Worm (Caenorhabditis elegans): ENCODE results near the gene nhr-55.

nhr-55 gene

DNA sequence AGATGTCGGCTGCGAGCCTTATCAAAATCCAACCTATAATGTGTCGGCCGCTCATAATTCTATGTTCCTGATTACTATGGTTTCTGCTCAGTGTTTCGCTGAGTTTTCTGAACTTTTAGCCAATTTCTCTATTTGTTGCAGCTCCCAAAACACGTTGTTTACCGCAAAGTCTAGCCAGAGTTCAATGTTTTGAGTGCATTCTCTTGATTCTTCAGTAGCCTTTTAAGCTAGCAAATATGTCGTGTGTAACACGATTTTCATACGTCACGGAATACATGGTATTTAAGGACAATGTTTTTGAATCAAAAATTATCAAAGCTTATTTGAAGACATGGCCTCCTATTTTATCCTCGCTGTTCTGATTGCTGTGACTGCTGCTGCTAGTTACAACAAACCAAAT lies 27.2 kb downstream of the nhr-55 start, which contains the start of gene srlf-19:
Gene srlf-19 (plus strand): TSS at position 301 of the 400 bp plus-strand sequence.
- TF ChIP-seq unc-30 (tag; optimal IDR thresholded peaks at IDR 0.05): no peak
- no peak for TF ChIP-seq rnt-1 (tag; optimal IDR thresholded peaks at IDR 0.05)
- TF ChIP-seq fkh-10 (GFP tag; optimal IDR thresholded peaks at IDR 0.05): no peak
- no peak for TF ChIP-seq dsc-1 (tag; optimal IDR thresholded peaks at IDR 0.05)
- TF ChIP-seq ets-5 (GFP tag; IDR thresholded peaks at IDR 0.05): no peak
- no peak for TF ChIP-seq unc-98 (GFP tag; IDR thresholded peaks at IDR 0.05)

DNA sequence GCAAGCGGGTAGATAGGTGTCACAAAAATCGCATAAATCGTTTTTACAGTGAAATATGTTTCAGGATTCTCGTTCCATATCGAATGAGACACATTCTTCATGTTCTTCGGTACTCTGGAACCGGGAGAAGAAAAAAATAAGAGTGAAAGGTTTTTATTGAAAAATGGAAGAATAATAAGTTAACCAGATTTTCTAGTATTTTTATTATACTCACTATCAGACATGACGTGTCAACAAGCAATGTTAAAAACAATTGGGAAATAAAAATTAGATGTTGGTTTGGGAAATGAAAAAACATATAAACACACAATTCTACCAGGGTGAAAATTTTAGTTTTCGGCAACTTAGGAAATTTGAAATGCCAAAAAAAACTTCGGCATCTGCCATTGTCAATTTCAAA lies 34.5 kb downstream of the nhr-55 start, which contains the start of gene srh-37:
Gene srh-37 (minus strand): TSS at position 101 of the 400 bp plus-strand sequence.
- no peak for TF ChIP-seq unc-98 (GFP tag; IDR thresholded peaks at IDR 0.05)
- no peak for TF ChIP-seq alr-1 (tag; optimal IDR thresholded peaks at IDR 0.05; ENCODE audit: borderline replicate concordance)
- TF ChIP-seq egl-13 (tag; optimal IDR thresholded peaks at IDR 0.05): no peak
- TF ChIP-seq hlh-4 (tag; optimal IDR thresholded peaks at IDR 0.05): no peak

DNA sequence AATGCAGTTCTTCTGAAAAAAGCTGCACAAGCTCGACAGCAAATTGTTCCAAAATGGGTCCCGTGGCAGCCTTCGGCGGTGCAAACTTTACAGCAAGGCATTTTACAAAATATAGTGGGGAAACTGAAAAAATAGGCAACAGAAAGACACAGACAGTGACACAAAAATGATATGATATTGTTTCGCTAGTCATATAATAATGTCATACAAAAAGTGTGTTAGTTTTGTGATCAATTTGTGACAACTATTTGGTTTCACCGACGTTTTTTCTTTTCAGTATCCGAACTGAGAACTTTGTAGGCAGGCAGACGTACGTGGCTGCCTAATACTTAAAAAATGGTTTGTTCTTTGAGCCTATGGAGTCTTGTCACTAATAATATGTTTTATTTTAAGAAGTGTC lies 41.5 kb downstream of the nhr-55 start, which contains the start of gene nhr-210:
Gene nhr-210 (minus strand): TSS at position 101 of the 400 bp plus-strand sequence.
- TF ChIP-seq unc-86 (tag; optimal IDR thresholded peaks at IDR 0.05) (no peak), C16A3.4 (tag; optimal IDR thresholded peaks at IDR 0.05) (no peak), C04F5.9 (tag; optimal IDR thresholded peaks at IDR 0.05) (no peak), nhr-85 (tag) (peak; percentile 25), nhr-90 (tag; optimal IDR thresholded peaks at IDR 0.05; ENCODE audit: poor library complexity) (no peak), sptf-1 (tag; optimal IDR thresholded peaks at IDR 0.05) (no peak), efl-1 (optimal IDR thresholded peaks at IDR 0.05) (no peak), efl-1 (GFP tag; optimal IDR thresholded peaks at IDR 0.05 in 1 of 2) (peak in 1 of 2 experiments; percentile 36), ama-1 (optimal IDR thresholded peaks at IDR 0.05) (no peak), dsc-1 (tag; optimal IDR thresholded peaks at IDR 0.05) (no peak), grh-1 (GFP tag; IDR thresholded peaks at IDR 0.05) (no peak), skn-1 (tag; optimal IDR thresholded peaks at IDR 0.05) (no peak), ceh-63 (GFP tag; optimal IDR thresholded peaks at IDR 0.05) (no peak)

DNA sequence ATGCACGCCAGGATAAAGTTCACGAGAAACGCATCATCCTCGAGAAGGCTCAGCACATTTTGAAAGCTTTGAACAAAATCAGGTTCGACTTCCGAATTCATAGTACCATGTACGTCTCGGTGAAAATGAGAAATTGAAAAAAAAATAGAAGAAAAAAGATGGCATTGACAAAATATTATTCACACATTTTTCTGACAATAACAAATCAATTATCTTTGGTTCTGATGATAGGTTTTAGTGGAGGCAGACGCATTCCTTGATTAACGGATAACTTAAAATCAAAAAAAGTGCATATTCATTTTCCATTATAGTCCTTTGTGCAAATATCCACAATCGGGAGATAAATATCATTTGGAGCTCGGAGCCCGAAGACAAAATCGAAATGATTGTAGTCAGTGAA lies 43.6 kb downstream of the nhr-55 start, which contains the start of gene srw-107:
Gene srw-107 (minus strand): TSS at position 101 of the 400 bp plus-strand sequence.
- TF ChIP-seq lir-3 (tag; optimal IDR thresholded peaks at IDR 0.05; ENCODE audit: poor library complexity): no peak
- no peak for TF ChIP-seq mef-2 (tag; optimal IDR thresholded peaks at IDR 0.05)
- TF ChIP-seq mdl-1 (tag; optimal IDR thresholded peaks at IDR 0.05): no peak
- TF ChIP-seq unc-130 (tag; optimal IDR thresholded peaks at IDR 0.05): no peak
- no peak for TF ChIP-seq grh-1 (GFP tag; IDR thresholded peaks at IDR 0.05)
- no peak for TF ChIP-seq nhr-28 (tag; optimal IDR thresholded peaks at IDR 0.05)
- no peak for TF ChIP-seq irx-1 (tag; optimal IDR thresholded peaks at IDR 0.05)
- no peak for TF ChIP-seq hlh-4 (tag; optimal IDR thresholded peaks at IDR 0.05)
- no peak for TF ChIP-seq lin-35 (GFP tag; optimal IDR thresholded peaks at IDR 0.05)
- no peak for TF ChIP-seq ets-5 (GFP tag; IDR thresholded peaks at IDR 0.05)
- TF ChIP-seq efl-3 (GFP tag; optimal IDR thresholded peaks at IDR 0.05): no peak

DNA sequence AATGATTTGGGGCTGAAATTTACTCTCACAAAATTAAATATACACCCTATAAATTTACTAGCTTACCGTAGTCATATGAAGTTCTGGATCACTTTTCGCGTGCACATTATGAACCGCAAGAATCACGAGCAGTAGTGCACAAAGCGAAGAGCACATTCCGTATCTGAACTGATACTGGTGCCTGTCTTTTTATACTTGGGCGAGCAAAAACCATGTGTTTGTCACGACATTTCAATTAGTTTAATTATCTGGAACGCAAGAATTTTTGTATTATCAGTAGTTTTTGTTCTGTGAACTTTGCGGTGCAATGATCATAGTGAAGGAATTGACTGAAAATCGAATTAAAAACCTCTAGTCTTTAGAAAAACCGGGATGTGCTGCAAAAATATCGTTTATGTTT lies 46.1 kb downstream of the nhr-55 start, which contains the start of gene lipl-3:
Gene lipl-3 (minus strand): TSS at position 161 of the 400 bp plus-strand sequence.
- no peak for TF ChIP-seq unc-86 (tag; optimal IDR thresholded peaks at IDR 0.05)
- TF ChIP-seq sptf-1 (tag; optimal IDR thresholded peaks at IDR 0.05): no peak

DNA sequence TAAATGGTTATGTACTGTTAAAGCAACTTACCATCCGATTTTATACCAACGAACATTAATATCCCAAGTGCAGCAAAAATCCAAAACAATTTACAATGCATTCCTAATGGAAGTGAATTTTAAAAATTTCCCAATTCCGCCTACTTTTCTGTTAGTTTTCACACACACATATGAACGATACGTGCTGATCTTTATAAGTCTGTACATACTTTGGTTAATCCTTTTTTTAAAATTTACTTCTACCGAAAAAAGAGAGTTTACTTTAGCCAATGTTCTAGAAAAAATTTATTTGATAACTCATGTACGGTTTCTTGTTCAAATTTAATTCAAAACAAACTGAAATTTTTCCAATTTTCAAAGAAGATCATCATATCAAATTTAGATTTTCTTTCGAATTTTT lies 47.1 kb downstream of the nhr-55 start, which contains the start of gene R11G11.16:
Gene R11G11.16 (minus strand): TSS at position 101 of the 400 bp plus-strand sequence.
- TF ChIP-seq isw-1 (GFP tag; IDR thresholded peaks at IDR 0.05): no peak
- no peak for TF ChIP-seq jun-1 (tag; optimal IDR thresholded peaks at IDR 0.05)
- no peak for TF ChIP-seq lin-39 (tag; optimal IDR thresholded peaks at IDR 0.05)
- no peak for TF ChIP-seq nhr-71 (tag; optimal IDR thresholded peaks at IDR 0.05)
- no peak for TF ChIP-seq pqm-1 (tag; optimal IDR thresholded peaks at IDR 0.05)
- no peak for TF ChIP-seq ztf-11 (tag; optimal IDR thresholded peaks at IDR 0.05)
- TF ChIP-seq mdl-1 (tag; optimal IDR thresholded peaks at IDR 0.05): no peak
